Worm (Caenorhabditis elegans): ENCODE results near the gene nlp-81.

- TF ChIP-seq ztf-23 (GFP tag; IDR thresholded peaks at IDR 0.05) (no peak), klf-2 (GFP tag; conservative IDR thresholded peaks at IDR 0.05) (no peak), med-1 (GFP tag; optimal IDR thresholded peaks at IDR 0.05; ENCODE audit: insufficient read depth) (no peak), ref-1 (GFP tag; conservative IDR thresholded peaks at IDR 0.05) (no peak), cog-1 (tag; optimal IDR thresholded peaks at IDR 0.05) (no peak), T22C8.4 (GFP tag; IDR thresholded peaks at IDR 0.05) (no peak)
Observed at ce11 chrIV:3163562-3163961, 12.4 kb downstream of the nlp-81 start.
